Worm (Caenorhabditis elegans) whole organism, L2 larva: ENCODE results near the gene ndg-4.

Source experiments
- C34F6.9 ChIP-seq: fragments of 150-350 bp; optimal IDR thresholded peaks from 2 replicates; lab custom pipeline; 2014; ENCODE audit warnings: missing biosample characterization, missing genetic modification characterization
- R02D3.7 ChIP-seq: fragments of 150-350 bp; optimal IDR thresholded peaks from 2 replicates; lab custom pipeline; 2014; ENCODE audit warnings: missing biosample characterization, missing genetic modification characterization
- Y55F3AM.14 ChIP-seq: fragments of 200-800 bp; sonication (Bioruptor generic); optimal IDR thresholded peaks from 2 replicates; lab custom pipeline; 2018; ENCODE audit warnings: mild to moderate bottlenecking, missing genetic modification characterization, missing compliant biosample characterization
- ZK546.5 ChIP-seq: sonication (generic microtip); optimal IDR thresholded peaks from 2 replicates; lab custom pipeline; 2017; ENCODE audit warnings: missing biosample characterization, missing genetic modification characterization
- alr-1 ChIP-seq: fragments of 150-350 bp; optimal IDR thresholded peaks from 2 replicates; lab custom pipeline; 2014; ENCODE audit warnings: missing biosample characterization, missing genetic modification characterization
- aly-2 ChIP-seq: fragments of 150-350 bp; optimal IDR thresholded peaks from 2 replicates; lab custom pipeline; 2014; ENCODE audit warnings: missing biosample characterization, missing genetic modification characterization
- ama-1 ChIP-seq: fragments of 150-350 bp; optimal IDR thresholded peaks from 2 replicates; lab custom pipeline; 2018; ENCODE audit warnings: inconsistent platforms
- blmp-1 ChIP-seq: sonication (generic microtip); optimal IDR thresholded peaks from 2 replicates; lab custom pipeline; 2017; ENCODE audit warnings: missing genetic modification characterization, mild to moderate bottlenecking, missing compliant biosample characterization, antibody characterized with exemption, moderate library complexity; ENCODE audit not compliant: insufficient read depth
- ceh-16 ChIP-seq: fragments of 150-350 bp; optimal IDR thresholded peaks from 2 replicates; lab custom pipeline; 2014; ENCODE audit warnings: missing biosample characterization, missing genetic modification characterization
- crh-2 ChIP-seq: sonication (generic microtip); optimal IDR thresholded peaks from 2 replicates; lab custom pipeline; 2017; ENCODE audit warnings: missing biosample characterization, missing genetic modification characterization
- dmd-4 ChIP-seq: sonication (generic microtip); optimal IDR thresholded peaks from 2 replicates; lab custom pipeline; 2017; ENCODE audit warnings: missing biosample characterization, missing genetic modification characterization
- egl-27 ChIP-seq: sonication (generic microtip); optimal IDR thresholded peaks from 3 replicates; lab custom pipeline; 2017; ENCODE audit warnings: missing biosample characterization, missing genetic modification reagents, missing genetic modification characterization
- elt-1 ChIP-seq: fragments of 150-350 bp; optimal IDR thresholded peaks from 2 replicates; lab custom pipeline; 2014; ENCODE audit warnings: missing biosample characterization, missing genetic modification characterization
- fos-1 ChIP-seq: fragments of 150-350 bp; optimal IDR thresholded peaks from 2 replicates; lab custom pipeline; 2014; ENCODE audit warnings: missing biosample characterization, missing genetic modification characterization
- lin-11 ChIP-seq: fragments of 150-350 bp; sonication (generic microtip); optimal IDR thresholded peaks from 2 replicates; lab custom pipeline; 2014; ENCODE audit warnings: missing biosample characterization, missing genetic modification characterization, inconsistent platforms, mixed read lengths
- lin-13 ChIP-seq: fragments of 150-350 bp; optimal IDR thresholded peaks from 2 replicates; lab custom pipeline; 2014; ENCODE audit warnings: missing biosample characterization, missing genetic modification reagents, missing genetic modification characterization
- lin-39 ChIP-seq: fragments of 150-350 bp; optimal IDR thresholded peaks from 2 replicates; lab custom pipeline; 2014; ENCODE audit warnings: missing biosample characterization, missing genetic modification reagents, missing genetic modification characterization
- lsy-2 ChIP-seq, 2 experiments: fragments of 150-350 bp in 1 of 2; sonication (generic microtip) in 1 of 2; optimal IDR thresholded peaks; 2 replicates each; lab custom pipeline; 2014 to 2017; ENCODE audit warnings: missing biosample characterization in 2 of 2, missing genetic modification characterization in 2 of 2
- mab-5 ChIP-seq: fragments of 150-350 bp; optimal IDR thresholded peaks from 2 replicates; lab custom pipeline; 2014; ENCODE audit warnings: missing biosample characterization, missing genetic modification characterization
- mbf-1 ChIP-seq: sonication (generic microtip); optimal IDR thresholded peaks from 2 replicates; lab custom pipeline; 2017; ENCODE audit warnings: missing biosample characterization, missing genetic modification characterization
- mdl-1 ChIP-seq, 2 experiments: fragments of 150-350 bp in 1 of 2; sonication (generic microtip) in 1 of 2; optimal IDR thresholded peaks; 2 replicates each; lab custom pipeline; 2017; ENCODE audit warnings: missing biosample characterization in 2 of 2, missing genetic modification characterization in 2 of 2
- nhr-11 ChIP-seq: fragments of 150-350 bp; optimal IDR thresholded peaks from 2 replicates; lab custom pipeline; 2014; ENCODE audit warnings: missing biosample characterization, missing genetic modification characterization
- nhr-12 ChIP-seq: fragments of 150-350 bp; optimal IDR thresholded peaks from 2 replicates; lab custom pipeline; 2014; ENCODE audit warnings: missing biosample characterization, missing genetic modification characterization
- nhr-21 ChIP-seq: fragments of 150-350 bp; optimal IDR thresholded peaks from 2 replicates; lab custom pipeline; 2014; ENCODE audit warnings: missing biosample characterization, missing genetic modification characterization
- nhr-23 ChIP-seq: fragments of 150-350 bp; optimal IDR thresholded peaks from 2 replicates; lab custom pipeline; 2014; ENCODE audit warnings: missing biosample characterization, missing genetic modification reagents, missing genetic modification characterization
- nhr-237 ChIP-seq: fragments of 150-350 bp; optimal IDR thresholded peaks from 2 replicates; lab custom pipeline; 2014; ENCODE audit warnings: missing biosample characterization, missing genetic modification characterization
- nhr-25 ChIP-seq: fragments of 150-350 bp; sonication (generic microtip); optimal IDR thresholded peaks from 3 replicates; lab custom pipeline; 2014; ENCODE audit warnings: missing biosample characterization, missing genetic modification characterization
- nhr-6 ChIP-seq: fragments of 150-350 bp; optimal IDR thresholded peaks from 2 replicates; lab custom pipeline; 2014; ENCODE audit warnings: missing biosample characterization, missing genetic modification characterization
- nhr-77 ChIP-seq: fragments of 150-350 bp; optimal IDR thresholded peaks from 2 replicates; lab custom pipeline; 2014; ENCODE audit warnings: missing biosample characterization, missing genetic modification characterization
- peb-1 ChIP-seq: fragments of 150-350 bp; optimal IDR thresholded peaks from 2 replicates; lab custom pipeline; 2014; ENCODE audit warnings: missing biosample characterization, missing genetic modification characterization
- sem-4 ChIP-seq: fragments of 150-350 bp; optimal IDR thresholded peaks from 2 replicates; lab custom pipeline; 2014; ENCODE audit warnings: missing biosample characterization, missing genetic modification reagents, missing genetic modification characterization
- skn-1 ChIP-seq: sonication (generic microtip); optimal IDR thresholded peaks from 2 replicates; lab custom pipeline; 2017; ENCODE audit warnings: missing biosample characterization, missing genetic modification characterization
- sma-9 ChIP-seq, 2 experiments: fragments of 150-350 bp in 1 of 2; sonication (generic microtip) in 1 of 2; optimal IDR thresholded peaks; 2 replicates each; lab custom pipeline; 2014 to 2016; ENCODE audit warnings: missing genetic modification characterization in 2 of 2, mild to moderate bottlenecking in 1 of 2, missing biosample characterization in 1 of 2, missing compliant biosample characterization in 1 of 2, missing genetic modification reagents in 1 of 2, moderate library complexity in 1 of 2
- snpc-4 ChIP-seq: fragments of 150-350 bp; optimal IDR thresholded peaks from 2 replicates; lab custom pipeline; 2014; ENCODE audit warnings: missing biosample characterization, missing genetic modification characterization
- unc-39 ChIP-seq: fragments of 150-350 bp; optimal IDR thresholded peaks from 2 replicates; lab custom pipeline; 2014; ENCODE audit warnings: missing biosample characterization, missing genetic modification characterization
- unc-55 ChIP-seq: fragments of 150-350 bp; sonication (generic microtip); optimal IDR thresholded peaks from 3 replicates; lab custom pipeline; 2014; ENCODE audit warnings: missing biosample characterization, missing genetic modification reagents, missing genetic modification characterization
- unc-62 ChIP-seq: fragments of 150-350 bp; optimal IDR thresholded peaks from 2 replicates; lab custom pipeline; 2014; ENCODE audit warnings: missing biosample characterization, missing genetic modification reagents, missing genetic modification characterization
- zag-1 ChIP-seq: fragments of 150-350 bp; optimal IDR thresholded peaks from 2 replicates; lab custom pipeline; 2014; ENCODE audit warnings: missing biosample characterization, missing genetic modification characterization
- ztf-11 ChIP-seq: sonication (generic microtip); optimal IDR thresholded peaks from 2 replicates; lab custom pipeline; 2017; ENCODE audit warnings: missing biosample characterization, missing genetic modification characterization
- ztf-4 ChIP-seq: fragments of 150-350 bp; optimal IDR thresholded peaks from 2 replicates; lab custom pipeline; 2014; ENCODE audit warnings: missing biosample characterization, missing genetic modification characterization

ndg-4 gene

ce11 chrIII:4494541-4495010 lies 27.4 kb upstream of the ndg-4 start (continued):
- TF ChIP-seq sem-4 (tag; lab: Kevin White, UChicago) (no peak), aly-2 (no peak), lin-13 (GFP tag; lab: Kevin White, UChicago) (peak; percentile 49), unc-39 (tag; lab: Kevin White, UChicago) (no peak), snpc-4 (tag; lab: Kevin White, UChicago) (no peak)

DNA sequence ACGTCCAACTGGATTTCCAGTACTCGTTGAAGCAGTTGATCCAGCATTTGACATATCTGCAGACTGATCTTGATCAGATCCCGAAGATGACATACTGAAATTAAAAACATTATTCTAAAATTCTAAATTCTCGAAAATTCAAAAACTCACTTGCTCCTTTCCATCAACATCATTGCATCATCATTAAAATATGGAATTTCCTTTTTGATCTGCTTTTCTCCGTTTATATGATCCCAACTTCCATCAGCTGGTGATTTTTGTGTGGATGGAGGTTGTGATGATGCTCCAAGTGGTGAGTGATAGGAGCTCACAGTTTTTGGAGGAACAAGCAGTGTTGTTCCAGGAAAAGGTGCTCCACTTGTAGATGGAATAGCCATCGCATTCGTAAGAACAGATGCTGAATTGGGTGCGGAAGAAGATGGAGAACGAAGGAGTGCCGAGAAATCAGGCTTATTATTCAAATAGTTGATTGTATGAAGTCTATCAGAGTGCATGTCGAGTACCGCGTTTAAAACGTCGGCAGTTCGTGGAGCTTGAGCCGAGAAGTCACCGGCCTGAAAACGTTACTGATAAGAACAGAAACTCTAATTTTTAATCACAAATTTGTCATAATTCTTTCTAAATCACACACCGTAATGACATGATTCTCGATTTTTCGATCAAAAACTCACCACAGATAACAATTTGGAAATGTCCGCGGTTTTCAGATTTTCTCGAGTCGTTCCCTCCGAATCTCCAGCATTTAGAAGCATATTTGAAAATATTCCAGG lies 26.0 kb upstream of the ndg-4 start:
- TF ChIP-seq elt-1 (tag; lab: Kevin White, UChicago), result no peak
- no peak for TF ChIP-seq nhr-25
- no peak for TF ChIP-seq Y55F3AM.14 (GFP tag; lab: Kevin White, UChicago)
- TF ChIP-seq fos-1 (tag; lab: Kevin White, UChicago), result peak; percentile 36
- TF ChIP-seq ztf-4 (tag; lab: Kevin White, UChicago), result no peak
- no peak for TF ChIP-seq aly-2
- TF ChIP-seq peb-1 (tag; lab: Kevin White, UChicago), result no peak
- peak; percentile 51 for TF ChIP-seq ama-1 (lab: Kevin White, UChicago)
- no peak for TF ChIP-seq ZK546.5 (tag; lab: Kevin White, UChicago)
- peak; percentile 22 for TF ChIP-seq sma-9 (GFP tag; optimal IDR thresholded peaks at IDR 0.05; lab: Kevin White, UChicago)
- no peak for TF ChIP-seq sma-9 (tag; optimal IDR thresholded peaks at IDR 0.05; lab: Kevin White, UChicago)
- no peak for TF ChIP-seq mab-5
- no peak for TF ChIP-seq blmp-1
- no peak for TF ChIP-seq unc-62 (GFP tag; lab: Kevin White, UChicago)
- TF ChIP-seq nhr-21 (tag; lab: Kevin White, UChicago), result peak; percentile 40
- no peak for TF ChIP-seq lin-11
- TF ChIP-seq dmd-4, result no peak

DNA sequence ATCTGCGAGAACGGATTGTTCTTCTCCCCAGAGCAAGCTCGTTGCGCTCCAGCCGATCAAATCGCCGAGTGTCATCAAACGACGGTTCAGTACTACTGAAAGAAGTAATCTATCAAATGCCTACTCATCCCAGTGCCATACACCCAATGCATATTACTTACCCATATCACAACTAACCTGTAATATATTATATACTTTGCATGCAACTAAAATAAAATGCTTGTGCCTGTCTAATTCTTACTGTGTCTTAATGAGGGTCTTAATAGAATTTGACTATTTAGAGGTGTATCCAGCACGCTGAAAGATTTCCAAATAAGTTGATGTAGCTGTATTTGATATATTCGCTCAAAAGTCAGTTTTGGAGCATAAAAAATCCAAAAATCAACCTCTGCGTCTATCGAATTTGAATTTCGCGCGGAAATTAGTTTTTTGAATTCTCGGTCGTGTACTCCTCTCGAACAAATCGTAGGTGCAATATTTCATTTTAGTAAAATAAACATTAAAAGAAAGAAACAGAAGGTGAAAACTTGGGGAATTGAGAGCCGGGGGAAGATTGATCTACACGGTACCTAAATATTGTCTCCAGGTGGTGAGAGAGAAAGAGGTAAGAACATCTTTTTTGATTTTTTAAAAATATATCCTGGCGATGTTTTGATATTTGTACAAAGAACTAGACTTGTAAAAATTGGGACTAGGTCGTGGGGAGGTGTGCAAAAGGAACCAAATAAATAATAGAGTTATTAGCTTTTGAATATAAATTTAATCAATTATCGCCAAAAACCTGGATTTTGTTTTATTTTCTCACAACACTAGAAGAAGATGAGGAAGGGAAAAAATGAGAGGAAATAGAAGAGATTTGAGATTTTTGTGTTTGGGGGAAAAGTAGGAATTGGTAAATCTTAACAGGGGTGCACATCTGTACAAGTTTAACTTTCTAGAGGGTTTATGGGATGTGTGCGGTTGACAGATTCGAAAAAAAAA lies 24.3 kb upstream of the ndg-4 start:
- peak; percentile 21 for TF ChIP-seq nhr-25
- TF ChIP-seq ZK546.5 (tag; lab: Kevin White, UChicago), result no peak
- no peak for TF ChIP-seq lin-11
- TF ChIP-seq skn-1 (tag; lab: Kevin White, UChicago), result no peak
- peak; percentile 48 for TF ChIP-seq ama-1 (lab: Kevin White, UChicago)
- TF ChIP-seq alr-1 (tag; lab: Kevin White, UChicago), result no peak
- TF ChIP-seq sma-9 (GFP tag; optimal IDR thresholded peaks at IDR 0.05; lab: Kevin White, UChicago), result no peak
- TF ChIP-seq sma-9 (tag; optimal IDR thresholded peaks at IDR 0.05; lab: Kevin White, UChicago), result no peak
- no peak for TF ChIP-seq unc-55
- no peak for TF ChIP-seq sem-4 (tag; lab: Kevin White, UChicago)
- TF ChIP-seq lin-39 (tag; lab: Kevin White, UChicago), result no peak
- no peak for TF ChIP-seq dmd-4
- no peak for TF ChIP-seq egl-27 (tag; lab: Kevin White, UChicago)
- no peak for TF ChIP-seq nhr-11 (tag; lab: Kevin White, UChicago)
- TF ChIP-seq mbf-1 (tag; lab: Kevin White, UChicago), result no peak
- no peak for TF ChIP-seq R02D3.7 (tag; lab: Kevin White, UChicago)
- TF ChIP-seq lin-13 (GFP tag; lab: Kevin White, UChicago), result no peak
- TF ChIP-seq unc-62 (GFP tag; lab: Kevin White, UChicago), result no peak
- no peak for TF ChIP-seq ceh-16 (tag; lab: Kevin White, UChicago)
- TF ChIP-seq nhr-77 (tag; lab: Kevin White, UChicago), result no peak
- TF ChIP-seq lsy-2 (tag; optimal IDR thresholded peaks at IDR 0.05; lab: Kevin White, UChicago), result peak in 1 of 2 experiments; percentile 62
- no peak for TF ChIP-seq nhr-6
- TF ChIP-seq zag-1, result no peak
- no peak for TF ChIP-seq crh-2
- TF ChIP-seq aly-2, result no peak
- TF ChIP-seq ztf-11 (tag; lab: Kevin White, UChicago), result no peak
- peak; percentile 39 for TF ChIP-seq Y55F3AM.14 (GFP tag; lab: Kevin White, UChicago)
- no peak for TF ChIP-seq nhr-23 (tag; lab: Kevin White, UChicago)
- TF ChIP-seq nhr-21 (tag; lab: Kevin White, UChicago), result peak; percentile 59
- no peak for TF ChIP-seq unc-39 (tag; lab: Kevin White, UChicago)
- no peak for TF ChIP-seq mdl-1 (tag; optimal IDR thresholded peaks at IDR 0.05; lab: Kevin White, UChicago)
- no peak for TF ChIP-seq nhr-237 (tag; lab: Kevin White, UChicago)
- TF ChIP-seq C34F6.9 (tag; lab: Kevin White, UChicago), result peak; percentile 24
- TF ChIP-seq elt-1 (tag; lab: Kevin White, UChicago), result no peak
- no peak for TF ChIP-seq nhr-12
- TF ChIP-seq snpc-4 (tag; lab: Kevin White, UChicago), result no peak
- no peak for TF ChIP-seq blmp-1
